Worm (Caenorhabditis elegans): ENCODE data around the gene tofu-7.

- TF ChIP-seq R02D3.7 (tag; optimal IDR thresholded peaks at IDR 0.05) (no peak), unc-62 (GFP tag; optimal IDR thresholded peaks at IDR 0.05 in 1 of 2) (no peak), unc-62 (tag; optimal IDR thresholded peaks at IDR 0.05) (no peak), madf-5 (GFP tag; IDR thresholded peaks at IDR 0.05) (no peak)
Measured at ce11 chrIII:7045643-7046042, 39.2 kb downstream of the tofu-7 start, which contains the start of gene R01H2.7.

All from whole organism, L4 larva.